Fruit fly (Drosophila melanogaster) whole organism, embryonic: ENCODE measurements around the gene Ubc7.

Experiments used
- Abd-B ChIP-seq: fragments of 200-800 bp; sonication (Bioruptor generic); optimal IDR thresholded peaks from 2 replicates; lab custom pipeline; 2018; ENCODE audit warnings: missing biosample characterization, mild to moderate bottlenecking, missing genetic modification characterization, moderate library complexity
- CG10366 ChIP-seq: fragments of 200-800 bp; sonication (Bioruptor generic); IDR thresholded peaks from 2 replicates; pipeline ENCODE4 v1.3.6; 2022; ENCODE audit warnings: missing biosample characterization, missing genetic modification characterization
- CG11085 ChIP-seq: fragments of 200-800 bp; sonication (Bioruptor generic); IDR thresholded peaks from 2 replicates; pipeline ENCODE4 v1.3.6; 2022; ENCODE audit warnings: missing biosample characterization, missing genetic modification characterization
- CG11696 ChIP-seq: fragments of 200-800 bp; sonication (Bioruptor generic); IDR thresholded peaks from 2 replicates; pipeline ENCODE4 v1.3.6; 2022; ENCODE audit warnings: missing biosample characterization, missing genetic modification characterization
- CG12659 ChIP-seq: fragments of 200-800 bp; sonication (Bioruptor generic); optimal IDR thresholded peaks from 3 replicates; lab custom pipeline; 2017; ENCODE audit warnings: mild to moderate bottlenecking, missing biosample characterization, missing genetic modification reagents, missing genetic modification characterization
- CG12769 ChIP-seq: fragments of 200-800 bp; sonication (Bioruptor generic); optimal IDR thresholded peaks from 2 replicates; lab custom pipeline; 2019; ENCODE audit warnings: missing biosample characterization, mild to moderate bottlenecking, missing genetic modification characterization, moderate library complexity
- CG13775 ChIP-seq: fragments of 200-800 bp; sonication (Bioruptor generic); optimal IDR thresholded peaks from 3 replicates; lab custom pipeline; 2017; ENCODE audit warnings: missing biosample characterization, mild to moderate bottlenecking, missing genetic modification characterization
- CG15696 ChIP-seq: fragments of 200-800 bp; sonication (Bioruptor generic); optimal IDR thresholded peaks from 2 replicates; lab custom pipeline; 2019; ENCODE audit warnings: missing biosample characterization, mild to moderate bottlenecking, missing genetic modification characterization, moderate library complexity
- CG16779 ChIP-seq: fragments of 200-800 bp; sonication (Bioruptor generic); IDR thresholded peaks from 2 replicates; pipeline ENCODE4 v1.3.6; 2022; ENCODE audit warnings: missing biosample characterization, missing genetic modification characterization
- CG16813 ChIP-seq: fragments of 200-800 bp; sonication (Bioruptor generic); IDR thresholded peaks from 3 replicates; pipeline ENCODE4 v1.3.6; 2022; ENCODE audit warnings: missing biosample characterization, missing genetic modification characterization; ENCODE audit not compliant: partially characterized antibody
- CG16815 ChIP-seq: fragments of 200-800 bp; sonication (Bioruptor generic); optimal IDR thresholded peaks from 3 replicates; lab custom pipeline; 2017; ENCODE audit warnings: missing biosample characterization, mild to moderate bottlenecking, missing genetic modification characterization
- CG17359 ChIP-seq: fragments of 200-800 bp; sonication (Bioruptor generic); optimal IDR thresholded peaks from 3 replicates; lab custom pipeline; 2018; ENCODE audit warnings: missing biosample characterization, mild to moderate bottlenecking, missing genetic modification characterization, moderate library complexity
- CG17361 ChIP-seq: fragments of 200-800 bp; sonication (Bioruptor generic); IDR thresholded peaks from 3 replicates; pipeline ENCODE4 v1.3.6; 2022; ENCODE audit warnings: missing biosample characterization, missing genetic modification characterization
- CG17829 ChIP-seq: fragments of 200-800 bp; optimal IDR thresholded peaks from 2 replicates; lab custom pipeline; 2019; ENCODE audit warnings: missing biosample characterization, mild to moderate bottlenecking, missing genetic modification characterization, moderate library complexity
- CG1832 ChIP-seq: fragments of 200-800 bp; sonication (Bioruptor generic); optimal IDR thresholded peaks from 2 replicates; lab custom pipeline; 2017; ENCODE audit warnings: missing biosample characterization, mild to moderate bottlenecking, missing genetic modification characterization, inconsistent platforms
- CG2116 ChIP-seq: fragments of 200-800 bp; sonication (Bioruptor generic); optimal IDR thresholded peaks from 3 replicates; lab custom pipeline; 2018; ENCODE audit warnings: missing biosample characterization, mild to moderate bottlenecking, missing genetic modification characterization
- CG2199 ChIP-seq: fragments of 200-800 bp; sonication (Bioruptor generic); IDR thresholded peaks from 3 replicates; pipeline ENCODE4 v1.3.6; 2022; ENCODE audit warnings: missing biosample characterization, missing genetic modification characterization
- CG32767 ChIP-seq: fragments of 200-800 bp; sonication (Bioruptor generic); IDR thresholded peaks from 2 replicates; pipeline ENCODE4 v1.3.6; 2022; ENCODE audit warnings: missing biosample characterization, missing genetic modification characterization
- CG33213 ChIP-seq: fragments of 200-800 bp; sonication (Bioruptor generic); optimal IDR thresholded peaks from 3 replicates; lab custom pipeline; 2016; ENCODE audit warnings: missing biosample characterization, missing genetic modification characterization
- CG3995 ChIP-seq: fragments of 200-800 bp; sonication (Bioruptor generic); optimal IDR thresholded peaks from 3 replicates; lab custom pipeline; 2016; ENCODE audit warnings: missing biosample characterization, missing genetic modification characterization
- CG4328 ChIP-seq: fragments of 200-800 bp; sonication (Bioruptor generic); optimal IDR thresholded peaks from 3 replicates; lab custom pipeline; 2017; ENCODE audit warnings: missing biosample characterization, missing genetic modification reagents, missing genetic modification characterization
- CG4707 ChIP-seq: fragments of 200-800 bp; sonication (Bioruptor generic); optimal IDR thresholded peaks from 2 replicates; lab custom pipeline; 2018; ENCODE audit warnings: missing biosample characterization, mild to moderate bottlenecking, missing genetic modification characterization, moderate library complexity
- CG4854 ChIP-seq: fragments of 200-800 bp; sonication (Bioruptor generic); optimal IDR thresholded peaks from 2 replicates; lab custom pipeline; 2016; ENCODE audit warnings: missing biosample characterization, missing genetic modification characterization, inconsistent platforms
- CG8290 ChIP-seq, 3 experiments: fragments of 200-800 bp; sonication (Bioruptor generic); optimal IDR thresholded peaks; 2 replicates each; lab custom pipeline; 2016 to 2019; ENCODE audit warnings: missing biosample characterization in 3 of 3, missing genetic modification characterization in 3 of 3, mild to moderate bottlenecking in 2 of 3, moderate library complexity in 1 of 3
- CG9215 ChIP-seq: fragments of 200-800 bp; sonication (Bioruptor generic); IDR thresholded peaks from 2 replicates; pipeline ENCODE4 v1.3.6; 2022; ENCODE audit warnings: missing biosample characterization, missing genetic modification characterization
- Chrac-16 ChIP-seq: fragments of 200-800 bp; sonication (Bioruptor generic); optimal IDR thresholded peaks from 3 replicates; lab custom pipeline; 2016; ENCODE audit warnings: missing biosample characterization, missing genetic modification characterization
- Dll ChIP-seq: fragments of 200-800 bp; sonication (Bioruptor generic); IDR thresholded peaks from 4 replicates; pipeline ENCODE4 v1.3.6; 2022; ENCODE audit warnings: missing biosample characterization, missing genetic modification characterization; ENCODE audit not compliant: partially characterized antibody
- Hand ChIP-seq: fragments of 200-800 bp; sonication (Bioruptor generic); optimal IDR thresholded peaks from 2 replicates; lab custom pipeline; 2017; ENCODE audit warnings: mild to moderate bottlenecking, missing biosample characterization, missing genetic modification reagents, missing genetic modification characterization
- Hmx ChIP-seq: fragments of 200-800 bp; sonication (Bioruptor generic); optimal IDR thresholded peaks from 2 replicates; lab custom pipeline; 2016; ENCODE audit warnings: missing biosample characterization, missing genetic modification characterization
- MBD-R2 ChIP-seq: fragments of 200-800 bp; sonication (Bioruptor generic); IDR thresholded peaks from 2 replicates; pipeline ENCODE4 v1.3.6; 2022; ENCODE audit warnings: missing biosample characterization, missing genetic modification characterization
- MTF-1 ChIP-seq: fragments of 200-800 bp; sonication (Bioruptor generic); optimal IDR thresholded peaks from 2 replicates; lab custom pipeline; 2018; ENCODE audit warnings: missing biosample characterization, mild to moderate bottlenecking, missing genetic modification characterization, borderline replicate concordance
- Med ChIP-seq: fragments of 200-800 bp; sonication (Bioruptor generic); peaks from one replicate; lab custom pipeline; 2016; ENCODE audit warnings: missing biosample characterization, missing genetic modification characterization, mild to moderate bottlenecking, inconsistent platforms, moderate library complexity
- Nf-YB ChIP-seq: fragments of 200-800 bp; sonication (Bioruptor generic); optimal IDR thresholded peaks from 3 replicates; lab custom pipeline; 2019; ENCODE audit warnings: missing biosample characterization, mild to moderate bottlenecking, missing genetic modification characterization, moderate library complexity
- Side ChIP-seq: fragments of 200-800 bp; sonication (Bioruptor generic); optimal IDR thresholded peaks from 2 replicates; lab custom pipeline; 2016; ENCODE audit warnings: missing biosample characterization, missing genetic modification characterization
- Sox102F ChIP-seq: fragments of 200-800 bp; sonication (Bioruptor generic); optimal IDR thresholded peaks from 2 replicates; lab custom pipeline; 2018; ENCODE audit warnings: missing biosample characterization, mild to moderate bottlenecking, missing genetic modification characterization, moderate library complexity
- bowl ChIP-seq: fragments of 200-800 bp; sonication (Bioruptor generic); IDR thresholded peaks from 2 replicates; pipeline ENCODE4 v1.3.6; 2022; ENCODE audit warnings: missing biosample characterization, missing genetic modification characterization
- cwo ChIP-seq: fragments of 200-800 bp; sonication (Bioruptor generic); optimal IDR thresholded peaks from 3 replicates; lab custom pipeline; 2017; ENCODE audit warnings: missing biosample characterization, missing genetic modification characterization, mild to moderate bottlenecking, moderate library complexity, missing genetic modification reagents
- ftz-f1 ChIP-seq: fragments of 200-800 bp; sonication (Bioruptor generic); optimal IDR thresholded peaks from 2 replicates; lab custom pipeline; 2016; ENCODE audit warnings: missing biosample characterization, missing genetic modification characterization
- kah ChIP-seq: fragments of 200-800 bp; sonication (Bioruptor generic); optimal IDR thresholded peaks from 2 replicates; lab custom pipeline; 2018; ENCODE audit warnings: missing biosample characterization, mild to moderate bottlenecking, missing genetic modification characterization
- lmd ChIP-seq: fragments of 200-800 bp; sonication (Bioruptor generic); IDR thresholded peaks from 2 replicates; pipeline ENCODE4 v1.3.6; 2022; ENCODE audit warnings: missing biosample characterization, missing genetic modification characterization
- nmo ChIP-seq: fragments of 200-800 bp; sonication (Bioruptor generic); optimal IDR thresholded peaks from 2 replicates; lab custom pipeline; 2018; ENCODE audit warnings: missing biosample characterization, mild to moderate bottlenecking, missing genetic modification characterization, moderate library complexity
- onecut ChIP-seq: fragments of 200-800 bp; sonication (Bioruptor generic); IDR thresholded peaks from 2 replicates; pipeline ENCODE4 v1.3.6; 2022; ENCODE audit warnings: missing biosample characterization, missing genetic modification characterization
- phol ChIP-seq: fragments of 200-800 bp; sonication (Bioruptor generic); optimal IDR thresholded peaks from 3 replicates; lab custom pipeline; 2018; ENCODE audit warnings: missing biosample characterization, mild to moderate bottlenecking, missing genetic modification characterization, moderate library complexity
- row ChIP-seq: fragments of 200-800 bp; sonication (Bioruptor generic); IDR thresholded peaks from 3 replicates; pipeline ENCODE4 v1.3.6; 2022; ENCODE audit warnings: missing biosample characterization, missing genetic modification characterization
- schlank ChIP-seq: fragments of 200-800 bp; sonication (Bioruptor generic); optimal IDR thresholded peaks from 2 replicates; lab custom pipeline; 2018; ENCODE audit warnings: missing biosample characterization, mild to moderate bottlenecking, missing genetic modification characterization
- slou ChIP-seq: fragments of 200-800 bp; sonication (Bioruptor generic); optimal IDR thresholded peaks from 3 replicates; lab custom pipeline; 2016; ENCODE audit warnings: missing biosample characterization, missing genetic modification characterization
- stc ChIP-seq: fragments of 200-800 bp; sonication (Bioruptor generic); IDR thresholded peaks from 2 replicates; pipeline ENCODE4 v1.3.6; 2022; ENCODE audit warnings: missing biosample characterization, missing genetic modification characterization
- trh ChIP-seq: fragments of 200-800 bp; sonication (Bioruptor generic); optimal IDR thresholded peaks from 2 replicates; lab custom pipeline; 2016; ENCODE audit warnings: missing biosample characterization, missing genetic modification characterization
- yki ChIP-seq: fragments of >200 bp; optimal IDR thresholded peaks from 3 replicates; lab custom pipeline; 2018
- zen ChIP-seq: fragments of 200-800 bp; sonication (Bioruptor generic); optimal IDR thresholded peaks from 3 replicates; lab custom pipeline; 2018; ENCODE audit warnings: missing biosample characterization, mild to moderate bottlenecking, missing genetic modification characterization, moderate library complexity

Ubc7 gene

dm6 chrX:16598336-16598977, 5.0 kb downstream of the Ubc7 start (continued):
- TF ChIP-seq phol (tag; lab: Kevin White, UChicago), result peak; percentile 21
- peak; percentile 5 for TF ChIP-seq schlank (tag; lab: Kevin White, UChicago)
- no peak for TF ChIP-seq CG3995
- no peak for TF ChIP-seq onecut (GFP tag; lab: Robert Waterston, UW)
- no peak for TF ChIP-seq Sox102F (GFP tag; lab: Kevin White, UChicago)
- TF ChIP-seq CG2116 (GFP tag; lab: Kevin White, UChicago), result peak; percentile 30
- no peak for TF ChIP-seq bowl (GFP tag; lab: Robert Waterston, UW)
- no peak for TF ChIP-seq Hand
- peak; percentile 6 for TF ChIP-seq trh
- no peak for TF ChIP-seq CG17359 (tag; lab: Kevin White, UChicago)
- TF ChIP-seq CG17829 (tag; lab: Kevin White, UChicago), result peak; percentile 5
- peak; percentile 42; the same call in 1 of the 2 replicates for TF ChIP-seq MBD-R2 (GFP tag; lab: Robert Waterston, UW)
- TF ChIP-seq CG33213 (GFP tag; lab: Kevin White, UChicago), result no peak
- no peak for TF ChIP-seq CG9215 (GFP tag; lab: Robert Waterston, UW)
- TF ChIP-seq CG1832 (GFP tag; lab: Kevin White, UChicago), result no peak
- TF ChIP-seq CG12659, result peak; percentile 32
- no peak for TF ChIP-seq Hmx (GFP tag; lab: Kevin White, UChicago)
- peak; percentile 25; the same call in 2 of the 3 replicates for TF ChIP-seq row (GFP tag; lab: Robert Waterston, UW)
- no peak for TF ChIP-seq Dll (GFP tag; lab: Robert Waterston, UW)
- no peak for TF ChIP-seq Nf-YB (GFP tag; lab: Kevin White, UChicago)
- TF ChIP-seq lmd (GFP tag; lab: Robert Waterston, UW), result no peak
- no peak for TF ChIP-seq CG16779
- no peak for TF ChIP-seq CG11085 (GFP tag; lab: Robert Waterston, UW)
- TF ChIP-seq stc, result no peak
- TF ChIP-seq CG15696 (tag; lab: Kevin White, UChicago), result no peak
- TF ChIP-seq Chrac-16 (GFP tag; lab: Kevin White, UChicago), result no peak
- peak; percentile 25 for TF ChIP-seq CG13775 (GFP tag; lab: Kevin White, UChicago)
- TF ChIP-seq CG16815 (GFP tag; lab: Kevin White, UChicago), result no peak
- no peak for TF ChIP-seq CG2199 (GFP tag; lab: Robert Waterston, UW)
- TF ChIP-seq CG4854, result no peak
- no peak for TF ChIP-seq nmo (GFP tag; lab: Kevin White, UChicago)
- no peak for TF ChIP-seq CG4328 (GFP tag; lab: Kevin White, UChicago)
- no peak for TF ChIP-seq ftz-f1
- TF ChIP-seq CG17361 (GFP tag; lab: Robert Waterston, UW), result peak; percentile 53; the same call in 1 of the 3 replicates
- TF ChIP-seq Side (GFP tag; lab: Kevin White, UChicago), result no peak
- TF ChIP-seq CG16813, result no peak
- no peak for TF ChIP-seq Abd-B (GFP tag; lab: Kevin White, UChicago)
- TF ChIP-seq CG32767 (GFP tag; lab: Robert Waterston, UW), result no peak
- TF ChIP-seq CG8290 (GFP tag; optimal IDR thresholded peaks at IDR 0.05; lab: Kevin White, UChicago), result no peak
- TF ChIP-seq CG8290 (tag; optimal IDR thresholded peaks at IDR 0.05; lab: Kevin White, UChicago), result peak in 1 of 2 experiments; percentile 47
- peak; percentile 11 for TF ChIP-seq zen
- peak; percentile 65 for TF ChIP-seq Med (GFP tag; lab: Kevin White, UChicago)
- no peak for TF ChIP-seq slou (GFP tag; lab: Kevin White, UChicago)
- TF ChIP-seq CG12769 (tag; lab: Kevin White, UChicago), result no peak
- TF ChIP-seq CG10366 (GFP tag; lab: Robert Waterston, UW), result no peak
- no peak for TF ChIP-seq MTF-1 (GFP tag; lab: Kevin White, UChicago)
- TF ChIP-seq CG4707, result no peak
- TF ChIP-seq cwo, result no peak
- TF ChIP-seq yki (lab: Kevin White, UChicago), result no peak
- TF ChIP-seq CG11696 (GFP tag; lab: Robert Waterston, UW), result no peak
- TF ChIP-seq kah (GFP tag; lab: Kevin White, UChicago), result peak; percentile 41
